Worm (Caenorhabditis elegans): ENCODE data around the gene egl-20.

DNA sequence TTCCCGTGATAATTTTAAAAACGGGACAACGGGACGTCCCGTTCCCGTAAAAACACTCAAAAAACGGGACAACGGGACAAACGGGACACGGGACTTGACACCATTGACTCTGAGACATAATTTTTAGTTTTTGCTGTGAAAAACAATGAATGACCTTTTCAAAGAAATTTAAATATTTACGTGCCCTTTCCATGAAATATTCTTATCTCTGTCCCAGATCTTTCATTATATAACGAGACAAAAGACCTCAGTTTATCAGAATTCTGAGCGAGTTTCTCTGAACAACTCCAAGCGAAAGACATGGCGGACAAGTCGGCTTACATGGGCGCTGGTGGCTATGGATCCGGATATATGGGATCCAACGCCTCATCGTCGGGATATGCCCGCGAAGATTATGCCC, 28.4 kb upstream of the egl-20 start, which contains the start of gene nspd-2:
- TF ChIP-seq dmd-4 (tag; optimal IDR thresholded peaks at IDR 0.05; ENCODE audit: borderline replicate concordance) (no peak), ets-4 (tag; optimal IDR thresholded peaks at IDR 0.05) (no peak), ceh-14 (tag; optimal IDR thresholded peaks at IDR 0.05) (no peak), pqm-1 (tag; optimal IDR thresholded peaks at IDR 0.05) (no peak), pat-9 (tag; optimal IDR thresholded peaks at IDR 0.05) (no peak), pha-4 (tag; optimal IDR thresholded peaks at IDR 0.05) (no peak)

Measured in whole organism, late embryonic.